Fruit fly (Drosophila melanogaster) whole organism: ENCODE data around the gene CG14960.

Experiments
- CG8478 ChIP-seq: fragments of >200 bp; optimal IDR thresholded peaks from 2 replicates; lab custom pipeline; 2018; ENCODE audit warnings: inconsistent platforms
- Dll ChIP-seq: fragments of >200 bp; optimal IDR thresholded peaks from 2 replicates; lab custom pipeline; 2017
- pan ChIP-seq: fragments of >200 bp; optimal IDR thresholded peaks from 2 replicates; lab custom pipeline; 2017
- psq ChIP-seq: fragments of >200 bp; optimal IDR thresholded peaks from 2 replicates; lab custom pipeline; 2017
- usp ChIP-seq: fragments of >200 bp; optimal IDR thresholded peaks from 2 replicates; lab custom pipeline; 2017; ENCODE audit warnings: missing biosample characterization, missing genetic modification characterization, mixed read lengths

DNA sequence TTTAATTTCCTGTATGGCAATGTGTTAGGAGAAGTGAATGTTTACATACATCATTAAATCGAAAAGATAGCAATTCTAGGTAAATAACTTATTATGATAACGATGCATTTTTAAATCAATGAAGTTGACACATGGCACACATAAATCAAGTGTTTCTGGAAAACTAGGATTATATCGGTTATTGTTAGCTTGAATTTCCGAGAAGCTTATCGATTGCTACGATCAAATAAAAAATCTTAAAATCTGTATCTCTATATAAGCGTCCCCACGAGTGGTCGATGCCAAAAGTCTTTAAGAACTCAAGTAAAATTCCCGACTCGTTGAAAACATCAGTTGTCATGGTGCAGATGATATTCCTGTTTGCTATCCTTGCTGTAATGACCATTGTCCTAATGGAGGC is 43.9 kb downstream of the CG14960 start, which contains the start of gene Drsl3:
- no peak for TF ChIP-seq Dll
- no peak for TF ChIP-seq pan (lab: Kevin White, UChicago)
- no peak for TF ChIP-seq psq (lab: Kevin White, UChicago)
- no peak for TF ChIP-seq usp
- TF ChIP-seq CG8478 (lab: Kevin White, UChicago), result no peak
